Fruit fly (Drosophila melanogaster) whole organism, embryonic: ENCODE results near the gene pkaap.

Experiments
- Atf6 ChIP-seq: fragments of 200-800 bp; sonication (Bioruptor generic); IDR thresholded peaks from 2 replicates; pipeline ENCODE4 v1.3.6; 2022; ENCODE audit warnings: missing biosample characterization, missing genetic modification characterization
- CG10209 ChIP-seq: fragments of 200-800 bp; sonication (Bioruptor generic); optimal IDR thresholded peaks from 3 replicates; lab custom pipeline; 2017; ENCODE audit warnings: missing biosample characterization, mild to moderate bottlenecking, missing genetic modification characterization, missing genetic modification reagents
- CG10565 ChIP-seq: fragments of 200-800 bp; sonication (Bioruptor generic); optimal IDR thresholded peaks from 3 replicates; lab custom pipeline; 2016; ENCODE audit warnings: missing biosample characterization, mild to moderate bottlenecking, missing genetic modification characterization
- CG15269 ChIP-seq: fragments of 200-800 bp; sonication (Bioruptor generic); optimal IDR thresholded peaks from 2 replicates; lab custom pipeline; 2018; ENCODE audit warnings: missing biosample characterization, mild to moderate bottlenecking, missing genetic modification characterization, moderate library complexity
- CG15696 ChIP-seq: fragments of 200-800 bp; sonication (Bioruptor generic); optimal IDR thresholded peaks from 2 replicates; lab custom pipeline; 2019; ENCODE audit warnings: missing biosample characterization, mild to moderate bottlenecking, missing genetic modification characterization, moderate library complexity
- CG1647 ChIP-seq: fragments of 200-800 bp; sonication (Bioruptor generic); optimal IDR thresholded peaks from 3 replicates; lab custom pipeline; 2016; ENCODE audit warnings: missing biosample characterization, missing genetic modification characterization
- CG16863 ChIP-seq: fragments of 200-800 bp; sonication (Bioruptor generic); optimal IDR thresholded peaks from 3 replicates; lab custom pipeline; 2016; ENCODE audit warnings: missing biosample characterization, missing genetic modification characterization
- CG17328 ChIP-seq: fragments of 200-800 bp; sonication (Bioruptor generic); IDR thresholded peaks from 2 replicates; pipeline ENCODE4 v1.3.6; 2022; ENCODE audit warnings: missing biosample characterization, missing genetic modification characterization
- CG17385 ChIP-seq: fragments of 200-800 bp; sonication (Bioruptor generic); optimal IDR thresholded peaks from 3 replicates; lab custom pipeline; 2018; ENCODE audit warnings: missing biosample characterization, mild to moderate bottlenecking, missing genetic modification characterization
- CG17568 ChIP-seq: fragments of 200-800 bp; sonication (Bioruptor generic); optimal IDR thresholded peaks from 2 replicates; lab custom pipeline; 2018; ENCODE audit warnings: missing biosample characterization, mild to moderate bottlenecking, missing genetic modification characterization, moderate library complexity
- CG18011 ChIP-seq: fragments of 200-800 bp; sonication (Bioruptor generic); optimal IDR thresholded peaks from 2 replicates; lab custom pipeline; 2017; ENCODE audit warnings: missing biosample characterization, missing genetic modification characterization, mild to moderate bottlenecking, moderate library complexity, missing genotype
- CG2875 ChIP-seq: fragments of 200-800 bp; sonication (Bioruptor generic); optimal IDR thresholded peaks from 2 replicates; lab custom pipeline; 2017; ENCODE audit warnings: missing biosample characterization, mild to moderate bottlenecking, missing genetic modification characterization, missing genetic modification reagents
- CG31224 ChIP-seq: fragments of 200-800 bp; sonication (Bioruptor generic); IDR thresholded peaks from 2 replicates; pipeline ENCODE4 v1.3.6; 2022; ENCODE audit warnings: missing biosample characterization, missing genetic modification characterization
- CG32767 ChIP-seq: fragments of 200-800 bp; sonication (Bioruptor generic); IDR thresholded peaks from 2 replicates; pipeline ENCODE4 v1.3.6; 2022; ENCODE audit warnings: missing biosample characterization, missing genetic modification characterization
- CG3838 ChIP-seq: fragments of 200-800 bp; sonication (Bioruptor generic); optimal IDR thresholded peaks from 3 replicates; lab custom pipeline; 2016; ENCODE audit warnings: missing biosample characterization, missing genetic modification characterization
- CG3995 ChIP-seq: fragments of 200-800 bp; sonication (Bioruptor generic); optimal IDR thresholded peaks from 3 replicates; lab custom pipeline; 2016; ENCODE audit warnings: missing biosample characterization, missing genetic modification characterization
- CG4282 ChIP-seq: fragments of 200-800 bp; sonication (Bioruptor generic); optimal IDR thresholded peaks from 2 replicates; lab custom pipeline; 2016; ENCODE audit warnings: missing biosample characterization, missing genetic modification characterization
- CG4820 ChIP-seq: fragments of 200-800 bp; sonication (Bioruptor generic); optimal IDR thresholded peaks from 3 replicates; lab custom pipeline; 2016; ENCODE audit warnings: missing biosample characterization, missing genetic modification characterization
- CG6765 ChIP-seq: fragments of 200-800 bp; sonication (Bioruptor generic); optimal IDR thresholded peaks from 3 replicates; lab custom pipeline; 2017; ENCODE audit warnings: missing biosample characterization, mild to moderate bottlenecking, missing genetic modification characterization
- CG6791 ChIP-seq: fragments of 200-800 bp; sonication (Bioruptor generic); IDR thresholded peaks from 3 replicates; pipeline ENCODE4 v1.3.6; 2022; ENCODE audit warnings: missing biosample characterization, missing genetic modification characterization; ENCODE audit not compliant: partially characterized antibody
- CG7839 ChIP-seq: fragments of 200-800 bp; sonication (Bioruptor generic); optimal IDR thresholded peaks from 3 replicates; lab custom pipeline; 2018; ENCODE audit warnings: missing biosample characterization, mild to moderate bottlenecking, missing genetic modification characterization, moderate library complexity
- CG9437 ChIP-seq: fragments of 200-800 bp; sonication (Bioruptor generic); optimal IDR thresholded peaks from 2 replicates; lab custom pipeline; 2018; ENCODE audit warnings: missing biosample characterization, mild to moderate bottlenecking, missing genetic modification characterization
- CG9609 ChIP-seq: fragments of 200-800 bp; sonication (Bioruptor generic); optimal IDR thresholded peaks from 3 replicates; lab custom pipeline; 2016; ENCODE audit warnings: missing biosample characterization, missing genetic modification characterization
- CG9932 ChIP-seq: fragments of 200-800 bp; sonication (Bioruptor generic); IDR thresholded peaks from 2 replicates; pipeline ENCODE4 v1.3.6; 2022; ENCODE audit warnings: missing biosample characterization, missing genetic modification characterization
- Dek ChIP-seq: fragments of 200-800 bp; sonication (Bioruptor generic); optimal IDR thresholded peaks from 3 replicates; lab custom pipeline; 2019; ENCODE audit warnings: missing biosample characterization, mild to moderate bottlenecking, missing genetic modification characterization, moderate library complexity
- Dip2 ChIP-seq: fragments of 200-800 bp; sonication (Bioruptor generic); IDR thresholded peaks from 2 replicates; pipeline ENCODE4 v1.3.6; 2022; ENCODE audit warnings: missing biosample characterization, missing genetic modification characterization
- Elba2 ChIP-seq: fragments of 200-800 bp; sonication (Bioruptor generic); optimal IDR thresholded peaks from 3 replicates; lab custom pipeline; 2016; ENCODE audit warnings: missing biosample characterization, missing genetic modification characterization
- Ets97D ChIP-seq: fragments of 200-800 bp; sonication (Bioruptor generic); optimal IDR thresholded peaks from 3 replicates; lab custom pipeline; 2016; ENCODE audit warnings: missing biosample characterization, missing genetic modification characterization
- Hsf ChIP-seq: fragments of 200-800 bp; sonication (Bioruptor generic); optimal IDR thresholded peaks from 3 replicates; lab custom pipeline; 2016; ENCODE audit warnings: missing biosample characterization, missing genetic modification characterization
- Lim3 ChIP-seq: fragments of 200-800 bp; sonication (Bioruptor generic); IDR thresholded peaks from 2 replicates; pipeline ENCODE4 v1.3.6; 2022; ENCODE audit warnings: missing biosample characterization, missing genetic modification characterization
- Lpt ChIP-seq: fragments of >200 bp; optimal IDR thresholded peaks from 2 replicates; lab custom pipeline; 2018; ENCODE audit warnings: missing biosample characterization, missing genetic modification characterization
- Opbp ChIP-seq: fragments of 200-800 bp; sonication (Bioruptor generic); IDR thresholded peaks from 3 replicates; pipeline ENCODE4 v1.3.6; 2022; ENCODE audit warnings: missing biosample characterization, missing genetic modification characterization; ENCODE audit not compliant: partially characterized antibody
- Optix ChIP-seq: fragments of 200-800 bp; sonication (Bioruptor generic); IDR thresholded peaks from 3 replicates; pipeline ENCODE4 v1.3.6; 2022; ENCODE audit warnings: missing biosample characterization, missing genetic modification characterization
- Pdp1 ChIP-seq, 2 experiments: fragments of 200-800 bp; sonication (Bioruptor generic); optimal IDR thresholded peaks; 3 replicates each; lab custom pipeline; 2016; ENCODE audit warnings: missing biosample characterization in 2 of 2, missing genetic modification characterization in 2 of 2, mild to moderate bottlenecking in 1 of 2, moderate library complexity in 1 of 2
- Ptx1 ChIP-seq: fragments of 200-800 bp; sonication (Bioruptor generic); IDR thresholded peaks from 2 replicates; pipeline ENCODE4 v1.3.6; 2022; ENCODE audit warnings: missing biosample characterization, missing genetic modification characterization
- Tbp ChIP-seq: fragments of >200 bp; optimal IDR thresholded peaks from 2 replicates; lab custom pipeline; 2018; ENCODE audit warnings: missing biosample characterization, missing genetic modification characterization
- cad ChIP-seq: fragments of >200 bp; optimal IDR thresholded peaks from 2 replicates; lab custom pipeline; 2017; ENCODE audit warnings: missing biosample characterization, missing genetic modification characterization
- cas ChIP-seq: fragments of 200-800 bp; sonication (Bioruptor generic); IDR thresholded peaks from 2 replicates; pipeline ENCODE4 v1.3.6; 2022; ENCODE audit warnings: missing biosample characterization, missing genetic modification characterization
- da ChIP-seq: fragments of 200-800 bp; sonication (Bioruptor generic); optimal IDR thresholded peaks from 2 replicates; lab custom pipeline; 2016; ENCODE audit warnings: missing biosample characterization, missing genetic modification characterization
- esg ChIP-seq: fragments of 200-800 bp; sonication (Bioruptor generic); conservative IDR thresholded peaks from 2 replicates; pipeline ENCODE4 v1.3.6; 2022; ENCODE audit warnings: missing biosample characterization, missing genetic modification characterization
- gsb-n ChIP-seq: fragments of 200-800 bp; sonication (Bioruptor generic); optimal IDR thresholded peaks from 3 replicates; lab custom pipeline; 2018; ENCODE audit warnings: missing biosample characterization, mild to moderate bottlenecking, missing genetic modification characterization
- jing ChIP-seq: fragments of 200-800 bp; sonication (Bioruptor generic); optimal IDR thresholded peaks from 2 replicates; lab custom pipeline; 2018; ENCODE audit warnings: missing biosample characterization, mild to moderate bottlenecking, missing genetic modification characterization
- pan ChIP-seq, 4 experiments: fragments of >200 bp in 3 of 4; fragments of 200-800 bp in 1 of 4; sonication (Bioruptor generic) in 1 of 4; optimal IDR thresholded peaks in 3 of 4; IDR thresholded peaks in 1 of 4; 2 replicates each; pipeline versions ENCODE4 v1.3.6 to Lab custom; 2017 to 2022; ENCODE audit warnings: missing biosample characterization in 2 of 4, missing genetic modification characterization in 2 of 4, mixed read lengths in 1 of 4
- psq ChIP-seq: fragments of 200-800 bp; sonication (Bioruptor generic); optimal IDR thresholded peaks from 2 replicates; lab custom pipeline; 2017; ENCODE audit warnings: missing biosample characterization, missing genetic modification characterization
- schlank ChIP-seq: fragments of 200-800 bp; sonication (Bioruptor generic); optimal IDR thresholded peaks from 2 replicates; lab custom pipeline; 2018; ENCODE audit warnings: missing biosample characterization, mild to moderate bottlenecking, missing genetic modification characterization
- slou ChIP-seq: fragments of 200-800 bp; sonication (Bioruptor generic); optimal IDR thresholded peaks from 3 replicates; lab custom pipeline; 2016; ENCODE audit warnings: missing biosample characterization, missing genetic modification characterization
- so ChIP-seq: fragments of 200-800 bp; sonication (Bioruptor generic); IDR thresholded peaks from 3 replicates; pipeline ENCODE4 v1.3.6; 2022; ENCODE audit warnings: missing biosample characterization, missing genetic modification characterization
- trh ChIP-seq: fragments of 200-800 bp; sonication (Bioruptor generic); optimal IDR thresholded peaks from 2 replicates; lab custom pipeline; 2016; ENCODE audit warnings: missing biosample characterization, missing genetic modification characterization
- unpg ChIP-seq: fragments of 200-800 bp; sonication (Bioruptor generic); optimal IDR thresholded peaks from 3 replicates; lab custom pipeline; 2018; ENCODE audit warnings: missing biosample characterization, mild to moderate bottlenecking, missing genetic modification characterization, moderate library complexity
- wdn ChIP-seq: fragments of 200-800 bp; sonication (Bioruptor generic); IDR thresholded peaks from 2 replicates; pipeline ENCODE4 v1.3.6; 2022; ENCODE audit warnings: missing biosample characterization, missing genetic modification characterization

The pkaap gene

DNA sequence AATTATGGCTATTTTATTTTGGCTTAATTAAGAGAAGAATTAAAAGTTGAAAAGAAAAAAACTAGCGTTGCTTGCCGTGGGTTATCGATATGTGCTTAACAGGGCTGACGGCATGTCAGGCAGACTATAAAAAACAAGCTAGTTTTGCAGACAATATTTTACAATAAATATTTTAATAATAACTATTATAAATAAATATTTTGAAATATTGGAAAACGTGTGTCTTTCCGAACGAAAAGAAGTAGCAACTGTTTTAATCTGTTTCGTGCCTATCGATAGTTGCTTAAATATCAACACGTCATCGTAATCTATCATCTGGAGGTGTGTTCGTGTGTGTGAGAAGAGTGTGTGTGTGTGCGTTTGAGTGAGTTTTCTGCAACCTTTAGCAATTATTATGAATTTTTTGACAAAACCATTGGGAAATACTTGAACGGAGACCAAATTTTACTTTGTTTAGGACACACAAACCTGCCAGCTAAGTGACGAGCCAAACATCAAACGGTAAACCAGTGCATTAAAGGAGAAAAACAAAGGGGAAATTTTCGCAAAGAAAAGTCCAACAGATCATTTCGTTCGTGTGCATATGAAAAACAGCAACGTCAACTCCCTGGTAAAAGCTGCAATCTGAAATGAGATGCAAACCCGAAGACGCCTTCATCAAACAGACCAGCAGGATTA, 19.1 kb downstream of the pkaap start, which contains the start of the genes CG5861 and Syx5 (continued):
- no peak for TF ChIP-seq CG2875
- no peak for TF ChIP-seq Tbp (GFP tag; lab: Kevin White, UChicago)
- TF ChIP-seq Lpt = no peak
- no peak for TF ChIP-seq slou
- TF ChIP-seq CG7839 (tag; lab: Kevin White, UChicago) = no peak
- no peak for TF ChIP-seq CG15269 (tag; lab: Kevin White, UChicago)
- no peak for TF ChIP-seq Optix (GFP tag; lab: Robert Waterston, UW)
- TF ChIP-seq gsb-n = peak; percentile 17
- TF ChIP-seq schlank (tag; lab: Kevin White, UChicago) = no peak
- TF ChIP-seq jing (GFP tag; lab: Kevin White, UChicago) = no peak
- TF ChIP-seq Dip2 (GFP tag; lab: Robert Waterston, UW) = no peak
- peak; percentile 77 for TF ChIP-seq CG6791 (GFP tag; lab: Robert Waterston, UW)
- TF ChIP-seq CG10209 (GFP tag; lab: Kevin White, UChicago) = peak; percentile 19
- peak; percentile 17 for TF ChIP-seq CG6765 (GFP tag; lab: Kevin White, UChicago)
- peak; percentile 32 for TF ChIP-seq Ets97D
- TF ChIP-seq pan (optimal IDR thresholded peaks at IDR 0.05; lab: Kevin White, UChicago) = no peak
- TF ChIP-seq pan (GFP tag; optimal IDR thresholded peaks at IDR 0.05 in 1 of 2, IDR thresholded peaks at IDR 0.05 in 1 of 2) = peak in 1 of 2 experiments; percentile 50
- TF ChIP-seq CG17385 (GFP tag; lab: Kevin White, UChicago) = peak; percentile 46
- TF ChIP-seq CG31224 (GFP tag; lab: Robert Waterston, UW) = peak; percentile 39; the same call in 1 of the 2 replicates
- peak; percentile 17 for TF ChIP-seq CG4820 (GFP tag; lab: Kevin White, UChicago)
- TF ChIP-seq Pdp1 (GFP tag; optimal IDR thresholded peaks at IDR 0.05; lab: Kevin White, UChicago) = peak in 1 of 2 experiments; percentile 42
- peak; percentile 54 for TF ChIP-seq Atf6 (GFP tag; lab: Robert Waterston, UW)
- TF ChIP-seq unpg (GFP tag; lab: Kevin White, UChicago) = peak; percentile 64
- peak; percentile 76; the same call in 2 of the 3 replicates for TF ChIP-seq Opbp
- no peak for TF ChIP-seq Lim3 (GFP tag; lab: Robert Waterston, UW)
- no peak for TF ChIP-seq CG4282 (GFP tag; lab: Kevin White, UChicago)
- TF ChIP-seq CG9932 (GFP tag; lab: Robert Waterston, UW) = peak; percentile 88
- TF ChIP-seq CG18011 (GFP tag; lab: Kevin White, UChicago) = peak; percentile 57
- TF ChIP-seq Ptx1 (GFP tag; lab: Robert Waterston, UW) = peak; percentile 64
- TF ChIP-seq CG10565 (GFP tag; lab: Kevin White, UChicago) = no peak
- TF ChIP-seq CG17328 (GFP tag; lab: Robert Waterston, UW) = 0 out of 2 replicates have a peak, but pooled peaks have one; percentile 54
- peak; percentile 27 for TF ChIP-seq CG15696 (tag; lab: Kevin White, UChicago)
- TF ChIP-seq cad (GFP tag; lab: Kevin White, UChicago) = no peak
- no peak for TF ChIP-seq CG3838
- no peak for TF ChIP-seq trh
- peak; percentile 30 for TF ChIP-seq Hsf (GFP tag; lab: Kevin White, UChicago)
- peak; percentile 18 for TF ChIP-seq CG3995
- no peak for TF ChIP-seq CG9609 (GFP tag; lab: Kevin White, UChicago)
- peak; percentile 44; the same call in 1 of the 2 replicates for TF ChIP-seq esg (GFP tag; lab: Robert Waterston, UW)
- no peak for TF ChIP-seq da (GFP tag; lab: Kevin White, UChicago)
- 0 out of 2 replicates have a peak, but pooled peaks have one; percentile 27 for TF ChIP-seq cas
- TF ChIP-seq so (GFP tag; lab: Robert Waterston, UW) = no peak
- no peak for TF ChIP-seq psq (GFP tag; lab: Kevin White, UChicago)
- TF ChIP-seq CG16863 = no peak
- no peak for TF ChIP-seq CG32767 (GFP tag; lab: Robert Waterston, UW)
- TF ChIP-seq Elba2 = no peak
- TF ChIP-seq Dek (tag; lab: Kevin White, UChicago) = no peak
- peak; percentile 7 for TF ChIP-seq CG9437 (GFP tag; lab: Kevin White, UChicago)
- peak; percentile 10 for TF ChIP-seq CG17568
- no peak for TF ChIP-seq wdn (GFP tag; lab: Robert Waterston, UW)
- no peak for TF ChIP-seq CG1647
